Worm (Caenorhabditis elegans): ENCODE measurements around the gene irld-26.

ce11 chrV:16175757-16176156 lies 29.2 kb upstream of the irld-26 start, which contains the start of gene cyp-33D1:
- no peak for TF ChIP-seq med-1 (GFP tag; optimal IDR thresholded peaks at IDR 0.05; ENCODE audit: insufficient read depth)
- TF ChIP-seq T22C8.4 (GFP tag; IDR thresholded peaks at IDR 0.05), result no peak
